Worm (Caenorhabditis elegans): Measurements from ENCODE around the gene sto-5.

Gene sto-5

ce11 chrX:16775335-16775835, 49.9 kb downstream of the sto-5 start (continued):
- TF ChIP-seq lin-54 (GFP tag; optimal IDR thresholded peaks at IDR 0.05) (no peak), madf-3 (GFP tag; IDR thresholded peaks at IDR 0.05) (no peak), ztf-26 (tag; optimal IDR thresholded peaks at IDR 0.05) (peak; percentile 68), zim-3 (tag; optimal IDR thresholded peaks at IDR 0.05) (no peak), fkh-3 (tag; optimal IDR thresholded peaks at IDR 0.05) (no peak), Y79H2A.3 (GFP tag; conservative IDR thresholded peaks at IDR 0.05) (no peak), atf-7 (tag; optimal IDR thresholded peaks at IDR 0.05) (no peak), aptf-3 (GFP tag; IDR thresholded peaks at IDR 0.05) (no peak), tbp1 (GFP tag; optimal IDR thresholded peaks at IDR 0.05) (peak; percentile 8), Y95B8A.8 (GFP tag; IDR thresholded peaks at IDR 0.05) (no peak), dox-1 (GFP tag; IDR thresholded peaks at IDR 0.05) (no peak; the same call in 1 of the 2 replicates), F52B5.7 (tag; optimal IDR thresholded peaks at IDR 0.05) (no peak), ccch-3 (GFP tag; optimal IDR thresholded peaks at IDR 0.05) (no peak), ztf-6 (GFP tag; IDR thresholded peaks at IDR 0.05) (no peak), gei-17 (GFP tag; optimal IDR thresholded peaks at IDR 0.05) (no peak), Y67H2A.10 (GFP tag; conservative IDR thresholded peaks at IDR 0.05) (no peak), Y56A3A.18 (GFP tag; IDR thresholded peaks at IDR 0.05) (no peak), B0019.2 (GFP tag; conservative IDR thresholded peaks at IDR 0.05) (no peak), ztf-22 (GFP tag; optimal IDR thresholded peaks at IDR 0.05) (peak; percentile 13), F10E7.11 (tag; optimal IDR thresholded peaks at IDR 0.05) (no peak), pbrm-1 (GFP tag; IDR thresholded peaks at IDR 0.05) (no peak), B0336.3 (GFP tag; IDR thresholded peaks at IDR 0.05) (no peak), B0035.1 (tag; optimal IDR thresholded peaks at IDR 0.05) (no peak), nhr-27 (tag; optimal IDR thresholded peaks at IDR 0.05) (no peak), ets-4 (GFP tag; optimal IDR thresholded peaks at IDR 0.05) (peak; percentile 43), madf-10 (tag; optimal IDR thresholded peaks at IDR 0.05) (no peak), F49E8.2 (tag; optimal IDR thresholded peaks at IDR 0.05; ENCODE audit: insufficient read depth) (no peak), lin-40 (tag; optimal IDR thresholded peaks at IDR 0.05) (peak; percentile 62), aptf-2 (GFP tag; conservative IDR thresholded peaks at IDR 0.05) (no peak)

DNA sequence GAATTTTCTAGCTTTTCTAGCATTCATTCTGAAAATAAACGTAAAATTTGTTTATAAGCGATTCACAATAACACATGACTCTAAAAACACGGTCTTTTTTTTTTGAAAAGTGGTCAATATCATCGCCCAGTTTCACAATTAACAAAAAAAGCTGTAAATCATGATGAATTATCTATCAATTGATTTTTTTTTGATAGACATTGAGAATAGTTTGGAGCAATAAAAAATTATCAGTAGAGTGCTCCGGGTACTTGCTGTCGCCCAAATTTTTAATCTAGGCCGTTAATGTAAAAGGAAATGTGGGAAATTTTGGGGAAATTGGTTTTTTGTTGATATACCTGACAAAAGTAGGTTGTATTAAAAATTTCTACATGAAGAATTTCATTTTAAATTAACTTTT, 51.8 kb downstream of the sto-5 start:
- TF ChIP-seq nhr-80 (tag; optimal IDR thresholded peaks at IDR 0.05) = peak; percentile 46
- TF ChIP-seq ceh-91 (GFP tag; IDR thresholded peaks at IDR 0.05) = no peak

DNA sequence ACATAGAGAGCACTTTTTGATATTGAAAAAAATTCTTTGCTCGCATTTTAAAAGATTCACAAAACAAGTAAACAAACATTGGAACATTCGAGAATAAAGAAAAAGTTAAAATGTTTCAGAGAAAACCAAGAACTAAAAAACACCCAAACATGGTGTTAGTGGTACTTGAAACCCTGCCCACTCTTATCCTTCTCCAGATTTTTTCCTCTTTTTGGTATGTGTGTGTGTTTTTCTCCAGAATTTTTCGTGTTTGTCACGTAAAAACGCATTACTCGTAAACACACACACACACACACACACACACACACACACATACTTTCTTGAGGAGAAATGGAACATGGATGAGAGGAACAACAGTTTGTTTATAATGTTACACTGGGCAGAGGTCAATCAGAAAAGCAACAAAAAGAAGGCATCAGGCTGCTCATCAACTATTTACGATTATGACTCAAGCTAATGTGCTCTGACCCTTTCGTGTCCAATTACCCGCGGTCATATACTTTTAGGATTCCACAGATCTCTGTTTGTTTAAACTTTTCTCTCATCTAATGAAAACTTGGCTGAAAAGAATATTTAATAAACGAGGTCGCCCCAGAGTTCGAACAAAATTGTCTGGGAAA, 53.0 kb downstream of the sto-5 start:
- peak; percentile 66 for TF ChIP-seq ceh-27 (GFP tag; optimal IDR thresholded peaks at IDR 0.05)
- TF ChIP-seq ZK185.1 (tag; optimal IDR thresholded peaks at IDR 0.05; ENCODE audit: poor library complexity, severe bottlenecking) = no peak
- no peak for TF ChIP-seq C17E4.6 (GFP tag; IDR thresholded peaks at IDR 0.05)
- TF ChIP-seq nhr-90 (tag; optimal IDR thresholded peaks at IDR 0.05) = no peak
- no peak for TF ChIP-seq lsy-27 (tag; optimal IDR thresholded peaks at IDR 0.05; ENCODE audit: borderline replicate concordance, insufficient read depth)
